Worm (Caenorhabditis elegans) whole organism, young adult: ENCODE data around the gene rpc-2.

ENCODE experiments used
- B0035.1 ChIP-seq: sonication (generic microtip); optimal IDR thresholded peaks from 2 replicates; lab custom pipeline; 2016; ENCODE audit warnings: missing genetic modification characterization, mild to moderate bottlenecking, missing compliant biosample characterization, missing genotype, missing genetic modification reagents
- C06A6.2 ChIP-seq: fragments of 200-800 bp; sonication (Bioruptor generic); conservative IDR thresholded peaks from 2 replicates; pipeline ENCODE4 v1.3.6; 2022; ENCODE audit warnings: missing genetic modification characterization, missing compliant biosample characterization
- D2030.7 ChIP-seq: fragments of 200-800 bp; sonication (Bioruptor generic); IDR thresholded peaks from 2 replicates; pipeline ENCODE4 v1.3.6; 2022; ENCODE audit warnings: missing genetic modification reagents, missing genetic modification characterization, missing compliant biosample characterization
- F10E7.11 ChIP-seq: sonication (generic microtip); optimal IDR thresholded peaks from 2 replicates; lab custom pipeline; 2017; ENCODE audit warnings: mild to moderate bottlenecking, missing genetic modification characterization, moderate library complexity, missing compliant biosample characterization
- F22D6.2 ChIP-seq: sonication (generic microtip); optimal IDR thresholded peaks from 2 replicates; lab custom pipeline; 2016; ENCODE audit warnings: mild to moderate bottlenecking, missing genetic modification characterization, missing compliant biosample characterization
- F39B2.1 ChIP-seq: fragments of 200-800 bp; sonication (Bioruptor generic); IDR thresholded peaks from 2 replicates; pipeline ENCODE4 v1.3.6; 2022; ENCODE audit warnings: missing genetic modification reagents, missing genetic modification characterization, missing compliant biosample characterization
- F52B5.7 ChIP-seq: sonication (generic microtip); optimal IDR thresholded peaks from 2 replicates; lab custom pipeline; 2016; ENCODE audit warnings: mild to moderate bottlenecking, missing genetic modification characterization, missing compliant biosample characterization
- K11D2.4 ChIP-seq: fragments of 200-800 bp; sonication (Bioruptor generic); IDR thresholded peaks from 2 replicates; pipeline ENCODE4 v1.3.6; 2022; ENCODE audit warnings: missing genetic modification reagents, missing genetic modification characterization, missing compliant biosample characterization
- K12H6.12 ChIP-seq: fragments of 200-800 bp; sonication (Bioruptor generic); optimal IDR thresholded peaks from 2 replicates; lab custom pipeline; 2018; ENCODE audit warnings: mild to moderate bottlenecking, missing genetic modification characterization, missing compliant biosample characterization
- T07F8.4 ChIP-seq: sonication (generic microtip); optimal IDR thresholded peaks from 2 replicates; lab custom pipeline; 2016; ENCODE audit warnings: mild to moderate bottlenecking, missing genetic modification characterization, moderate library complexity, missing compliant biosample characterization
- T26A5.8 ChIP-seq: sonication (generic microtip); optimal IDR thresholded peaks from 2 replicates; lab custom pipeline; 2016; ENCODE audit warnings: missing genetic modification characterization, missing compliant biosample characterization
- Y53G8AR.9 ChIP-seq: fragments of 200-800 bp; sonication (Bioruptor generic); conservative IDR thresholded peaks from 2 replicates; pipeline ENCODE4 v1.3.6; 2022; ENCODE audit warnings: missing genetic modification reagents, missing genetic modification characterization, missing compliant biosample characterization
- Y56A3A.18 ChIP-seq: fragments of 200-800 bp; sonication (Bioruptor generic); IDR thresholded peaks from 2 replicates; pipeline ENCODE4 v1.3.6; 2022; ENCODE audit warnings: missing genetic modification reagents, missing genetic modification characterization, missing compliant biosample characterization
- Y95B8A.8 ChIP-seq: fragments of 200-800 bp; sonication (Bioruptor generic); IDR thresholded peaks from 2 replicates; pipeline ENCODE4 v1.3.6; 2022; ENCODE audit warnings: missing genetic modification reagents, missing genetic modification characterization, missing compliant biosample characterization
- ama-1 ChIP-seq, 3 experiments: fragments of 150-350 bp in 1 of 3; sonication (generic microtip) in 2 of 3; optimal IDR thresholded peaks; 2 replicates each; lab custom pipeline; 2014 to 2018; ENCODE audit warnings: missing biosample characterization in 2 of 3, missing genetic modification characterization in 2 of 3, missing genetic modification reagents in 2 of 3
- atf-7 ChIP-seq: sonication (generic microtip); optimal IDR thresholded peaks from 2 replicates; lab custom pipeline; 2017; ENCODE audit warnings: mild to moderate bottlenecking, missing genetic modification characterization, missing compliant biosample characterization
- athp-1 ChIP-seq: sonication (generic microtip); optimal IDR thresholded peaks from 2 replicates; lab custom pipeline; 2017; ENCODE audit warnings: mild to moderate bottlenecking, missing genetic modification characterization, missing compliant biosample characterization
- bed-1 ChIP-seq: fragments of 200-800 bp; sonication (Bioruptor generic); IDR thresholded peaks from 2 replicates; pipeline ENCODE4 v1.3.6; 2022; ENCODE audit warnings: missing genetic modification reagents, missing genetic modification characterization, missing compliant biosample characterization
- cebp-1 ChIP-seq, 2 experiments: fragments of 200-800 bp in 1 of 2; sonication (Bioruptor generic) in 1 of 2; sonication (generic microtip) in 1 of 2; IDR thresholded peaks in 1 of 2; optimal IDR thresholded peaks in 1 of 2; 2 replicates each; pipeline versions ENCODE4 v1.3.6 to Lab custom; 2017 to 2022; ENCODE audit warnings: missing compliant biosample characterization in 2 of 2, missing genetic modification characterization in 2 of 2, mild to moderate bottlenecking in 1 of 2, missing genetic modification reagents in 1 of 2, moderate library complexity in 1 of 2
- chd-7 ChIP-seq: sonication (generic microtip); optimal IDR thresholded peaks from 2 replicates; lab custom pipeline; 2016; ENCODE audit warnings: mild to moderate bottlenecking, missing genetic modification characterization, moderate library complexity, missing compliant biosample characterization
- dox-1 ChIP-seq: fragments of 200-800 bp; sonication (Bioruptor generic); IDR thresholded peaks from 2 replicates; pipeline ENCODE4 v1.3.6; 2022; ENCODE audit warnings: missing genetic modification reagents, missing genetic modification characterization, missing compliant biosample characterization
- ekl-4 ChIP-seq: fragments of 200-800 bp; sonication (Bioruptor generic); IDR thresholded peaks from 2 replicates; pipeline ENCODE4 v1.3.6; 2022; ENCODE audit warnings: missing genetic modification reagents, missing genetic modification characterization, missing compliant biosample characterization
- fkh-3 ChIP-seq: sonication (generic microtip); optimal IDR thresholded peaks from 2 replicates; lab custom pipeline; 2016; ENCODE audit warnings: mild to moderate bottlenecking, missing genetic modification characterization, missing compliant biosample characterization
- hlh-12 ChIP-seq: sonication (generic microtip); optimal IDR thresholded peaks from 2 replicates; lab custom pipeline; 2016; ENCODE audit warnings: missing genetic modification characterization, missing compliant biosample characterization
- hmg-1.2 ChIP-seq: fragments of 200-800 bp; sonication (Bioruptor generic); IDR thresholded peaks from 2 replicates; pipeline ENCODE4 v1.3.6; 2022; ENCODE audit warnings: missing genetic modification reagents, missing genetic modification characterization, missing compliant biosample characterization
- hmg-20 ChIP-seq: fragments of 200-800 bp; sonication (Bioruptor generic); IDR thresholded peaks from 2 replicates; pipeline ENCODE4 v1.3.6; 2022; ENCODE audit warnings: missing genetic modification reagents, missing genetic modification characterization, missing compliant biosample characterization
- hrde-1 ChIP-seq: sonication (generic microtip); optimal IDR thresholded peaks from 2 replicates; lab custom pipeline; 2016; ENCODE audit warnings: missing genetic modification characterization, mild to moderate bottlenecking, missing compliant biosample characterization, moderate library complexity, missing genotype, missing genetic modification reagents, borderline replicate concordance
- hsf-1 ChIP-seq: fragments of 200-800 bp; sonication (Bioruptor generic); IDR thresholded peaks from 2 replicates; pipeline ENCODE4 v1.3.6; 2022; ENCODE audit warnings: missing genetic modification reagents, missing genetic modification characterization, missing compliant biosample characterization
- let-607 ChIP-seq, 2 experiments: fragments of 200-800 bp in 1 of 2; sonication (Bioruptor generic) in 1 of 2; sonication (generic microtip) in 1 of 2; optimal IDR thresholded peaks; 2 replicates each; lab custom pipeline; 2016 to 2018; ENCODE audit warnings: mild to moderate bottlenecking in 2 of 2, missing compliant biosample characterization in 2 of 2, missing genetic modification characterization in 2 of 2, moderate library complexity in 2 of 2, missing genotype in 1 of 2
- lin-40 ChIP-seq: sonication (generic microtip); optimal IDR thresholded peaks from 2 replicates; lab custom pipeline; 2016; ENCODE audit warnings: missing genetic modification characterization, mild to moderate bottlenecking, missing compliant biosample characterization, missing genotype, missing genetic modification reagents
- madf-6 ChIP-seq: fragments of 200-800 bp; sonication (Bioruptor generic); IDR thresholded peaks from 2 replicates; pipeline ENCODE4 v1.3.6; 2022; ENCODE audit warnings: missing genetic modification reagents, missing genetic modification characterization, missing compliant biosample characterization
- mel-28 ChIP-seq: sonication (generic microtip); optimal IDR thresholded peaks from 2 replicates; lab custom pipeline; 2016; ENCODE audit warnings: borderline replicate concordance, mild to moderate bottlenecking, missing genetic modification characterization, missing compliant biosample characterization
- mes-4 ChIP-seq: sonication (generic microtip); optimal IDR thresholded peaks from 2 replicates; lab custom pipeline; 2016; ENCODE audit warnings: missing genotype, missing genetic modification characterization, missing compliant biosample characterization
- nfya-2 ChIP-seq: fragments of 200-800 bp; sonication (Bioruptor generic); IDR thresholded peaks from 2 replicates; pipeline ENCODE4 v1.3.6; 2022; ENCODE audit warnings: missing genetic modification reagents, missing genetic modification characterization, missing compliant biosample characterization
- nhr-80 ChIP-seq: sonication (generic microtip); optimal IDR thresholded peaks from 2 replicates; lab custom pipeline; 2016; ENCODE audit warnings: missing genetic modification characterization, missing compliant biosample characterization
- nhr-90 ChIP-seq: sonication (generic microtip); optimal IDR thresholded peaks from 2 replicates; lab custom pipeline; 2016; ENCODE audit warnings: missing genotype, mild to moderate bottlenecking, missing genetic modification characterization, missing compliant biosample characterization
- pbrm-1 ChIP-seq: fragments of 200-800 bp; sonication (Bioruptor generic); IDR thresholded peaks from 2 replicates; pipeline ENCODE4 v1.3.6; 2022; ENCODE audit warnings: missing genetic modification reagents, missing genetic modification characterization, missing compliant biosample characterization
- pha-4 ChIP-seq: fragments of 150-350 bp; sonication (generic microtip); optimal IDR thresholded peaks from 2 replicates; lab custom pipeline; 2014; ENCODE audit warnings: missing biosample characterization, missing genetic modification reagents, missing genetic modification characterization
- repo-1 ChIP-seq: sonication (generic microtip); optimal IDR thresholded peaks from 2 replicates; lab custom pipeline; 2017; ENCODE audit warnings: mild to moderate bottlenecking, missing genetic modification characterization, missing compliant biosample characterization
- rpc-1 ChIP-seq, 2 experiments: fragments of 150-350 bp in 1 of 2; sonication (generic microtip) in 1 of 2; optimal IDR thresholded peaks; 2 replicates each; lab custom pipeline; 2014 to 2018; ENCODE audit warnings: missing biosample characterization in 1 of 2, missing genetic modification characterization in 1 of 2, missing genetic modification reagents in 1 of 2, missing genotype in 1 of 2
- snpc-1.3 ChIP-seq: sonication (generic microtip); optimal IDR thresholded peaks from 2 replicates; lab custom pipeline; 2017; ENCODE audit warnings: missing genetic modification characterization, mild to moderate bottlenecking, missing compliant biosample characterization, antibody characterized with exemption, moderate library complexity, missing genotype, missing genetic modification reagents; ENCODE audit not compliant: insufficient read depth
- tlf-1 ChIP-seq: fragments of 200-800 bp; sonication (Bioruptor generic); optimal IDR thresholded peaks from 2 replicates; lab custom pipeline; 2018; ENCODE audit warnings: mild to moderate bottlenecking, missing genetic modification characterization, missing compliant biosample characterization
- zfh-2 ChIP-seq: fragments of 200-800 bp; sonication (Bioruptor generic); conservative IDR thresholded peaks from 2 replicates; pipeline ENCODE4 v1.3.6; 2022; ENCODE audit warnings: missing genetic modification reagents, missing genetic modification characterization, missing compliant biosample characterization
- zim-3 ChIP-seq: sonication (generic microtip); optimal IDR thresholded peaks from 2 replicates; lab custom pipeline; 2017; ENCODE audit warnings: mild to moderate bottlenecking, missing genetic modification characterization, moderate library complexity, missing compliant biosample characterization
- ztf-22 ChIP-seq: fragments of 200-800 bp; sonication (Bioruptor generic); optimal IDR thresholded peaks from 2 replicates; lab custom pipeline; 2018; ENCODE audit warnings: mild to moderate bottlenecking, missing genetic modification characterization, moderate library complexity, missing compliant biosample characterization

Gene rpc-2

ce11 chrIII:5557246-5557819 lies at the start of gene rpc-2:
TSS of gene rpc-2 (plus strand) at chrIII:5557365.
- TF ChIP-seq athp-1 (tag; lab: Kevin White, UChicago) (peak; percentile 70), let-607 (tag; optimal IDR thresholded peaks at IDR 0.05; lab: Kevin White, UChicago) (no peak), T07F8.4 (no peak), atf-7 (tag; lab: Kevin White, UChicago) (peak; percentile 44), Y56A3A.18 (GFP tag; lab: Robert Waterston, UW) (peak; percentile 59; the same call in 1 of the 2 replicates), repo-1 (tag; lab: Kevin White, UChicago) (no peak), nhr-90 (tag; lab: Kevin White, UChicago) (peak; percentile 59), Y53G8AR.9 (GFP tag; lab: Robert Waterston, UW) (peak; percentile 86), C06A6.2 (GFP tag; lab: Robert Waterston, UW) (0 out of 2 replicates have a peak, but pooled peaks have one; percentile 39), hlh-12 (no peak), F10E7.11 (tag; lab: Kevin White, UChicago) (peak; percentile 18), D2030.7 (GFP tag; lab: Robert Waterston, UW) (no peak), F22D6.2 (tag; lab: Kevin White, UChicago) (no peak), rpc-1 (optimal IDR thresholded peaks at IDR 0.05; lab: Kevin White, UChicago) (no peak), rpc-1 (tag; optimal IDR thresholded peaks at IDR 0.05; lab: Kevin White, UChicago) (no peak), mel-28 (tag; lab: Kevin White, UChicago) (no peak), ama-1 (optimal IDR thresholded peaks at IDR 0.05; lab: Kevin White, UChicago) (peak; percentile 52), ama-1 (GFP tag; optimal IDR thresholded peaks at IDR 0.05; lab: Kevin White, UChicago) (no peak), mes-4 (no peak), dox-1 (GFP tag; lab: Robert Waterston, UW) (0 out of 2 replicates have a peak, but pooled peaks have one; percentile 15), nhr-80 (tag; lab: Kevin White, UChicago) (no peak), pha-4 (tag; lab: Kevin White, UChicago) (no peak), tlf-1 (GFP tag; lab: Kevin White, UChicago) (peak; percentile 25), lin-40 (tag; lab: Kevin White, UChicago) (no peak), hsf-1 (GFP tag; lab: Robert Waterston, UW) (peak; percentile 72), bed-1 (GFP tag; lab: Robert Waterston, UW) (no peak), cebp-1 (GFP tag; IDR thresholded peaks at IDR 0.05; lab: Robert Waterston, UW) (no peak), cebp-1 (tag; optimal IDR thresholded peaks at IDR 0.05; lab: Kevin White, UChicago) (peak; percentile 55), hrde-1 (no peak), pbrm-1 (GFP tag; lab: Robert Waterston, UW) (peak; percentile 32; the same call in 1 of the 2 replicates), hmg-1.2 (GFP tag; lab: Robert Waterston, UW) (0 out of 2 replicates have a peak, but pooled peaks have one; percentile 16), F39B2.1 (GFP tag; lab: Robert Waterston, UW) (no peak), chd-7 (tag; lab: Kevin White, UChicago) (peak; percentile 85), madf-6 (GFP tag; lab: Robert Waterston, UW) (peak; percentile 48; the same call in 1 of the 2 replicates), B0035.1 (tag; lab: Kevin White, UChicago) (peak; percentile 9), F52B5.7 (tag; lab: Kevin White, UChicago) (peak; percentile 69), zim-3 (no peak), nfya-2 (GFP tag; lab: Robert Waterston, UW) (0 out of 2 replicates have a peak, but pooled peaks have one; percentile 76), K12H6.12 (tag; lab: Kevin White, UChicago) (no peak), zfh-2 (GFP tag; lab: Robert Waterston, UW) (peak; percentile 43; the same call in 1 of the 2 replicates), hmg-20 (GFP tag; lab: Robert Waterston, UW) (0 out of 2 replicates have a peak, but pooled peaks have one; percentile 51), ekl-4 (GFP tag; lab: Robert Waterston, UW) (peak; percentile 51), T26A5.8 (tag; lab: Kevin White, UChicago) (peak; percentile 28), ztf-22 (GFP tag; lab: Kevin White, UChicago) (no peak), snpc-1.3 (tag; lab: Kevin White, UChicago) (no peak), K11D2.4 (GFP tag; lab: Robert Waterston, UW) (no peak), Y95B8A.8 (GFP tag; lab: Robert Waterston, UW) (peak; percentile 38; the same call in 1 of the 2 replicates), fkh-3 (tag; lab: Kevin White, UChicago) (peak; percentile 32)
